Fruit fly (Drosophila melanogaster) whole organism, wandering third instar larva: Measurements from ENCODE around the gene CG7963.

Experiments
- CG32264 ChIP-seq: fragments of 200-800 bp; sonication (Bioruptor generic); optimal IDR thresholded peaks from 2 replicates; lab custom pipeline; 2016; ENCODE audit warnings: missing biosample characterization, missing genetic modification characterization
- CG9705 ChIP-seq: fragments of 200-800 bp; sonication (Bioruptor generic); optimal IDR thresholded peaks from 2 replicates; lab custom pipeline; 2018; ENCODE audit warnings: missing biosample characterization, mild to moderate bottlenecking, missing genetic modification characterization
- CrebA ChIP-seq: fragments of 200-800 bp; sonication (Bioruptor generic); optimal IDR thresholded peaks from 2 replicates; lab custom pipeline; 2016; ENCODE audit warnings: missing biosample characterization, mild to moderate bottlenecking, missing genetic modification characterization, borderline replicate concordance
- Dfd ChIP-seq: fragments of >200 bp; optimal IDR thresholded peaks from 2 replicates; lab custom pipeline; 2017; ENCODE audit warnings: missing biosample characterization, missing genetic modification characterization
- Dif ChIP-seq: fragments of 200-275, 200-300 bp; sonication (Bioruptor generic); optimal IDR thresholded peaks from 2 replicates; lab custom pipeline; 2018; ENCODE audit warnings: missing biosample characterization, missing genetic modification characterization; ENCODE audit not compliant: partially characterized antibody
- GATAd ChIP-seq: sonication (Bioruptor generic); optimal IDR thresholded peaks from 2 replicates; lab custom pipeline; 2016; ENCODE audit warnings: missing biosample characterization, missing genetic modification characterization
- HLH106 ChIP-seq: fragments of 200-800 bp; optimal IDR thresholded peaks from 3 replicates; lab custom pipeline; 2019; ENCODE audit warnings: missing biosample characterization, mild to moderate bottlenecking, missing genetic modification characterization, moderate library complexity
- Hnf4 ChIP-seq: fragments of 200-800 bp; sonication (Bioruptor generic); optimal IDR thresholded peaks from 2 replicates; lab custom pipeline; 2016; ENCODE audit warnings: missing biosample characterization, mild to moderate bottlenecking, missing genetic modification characterization
- Hr78 ChIP-seq: fragments of >200 bp; optimal IDR thresholded peaks from 2 replicates; lab custom pipeline; 2017; ENCODE audit warnings: missing biosample characterization, missing genetic modification characterization
- Hr83 ChIP-seq: fragments of 200-300 bp; sonication (Bioruptor generic); optimal IDR thresholded peaks from 2 replicates; lab custom pipeline; 2016; ENCODE audit warnings: missing biosample characterization, mild to moderate bottlenecking, missing genetic modification characterization, moderate library complexity; ENCODE audit not compliant: poor library complexity, severe bottlenecking
- Jra ChIP-seq: sonication (Bioruptor generic); optimal IDR thresholded peaks from 2 replicates; lab custom pipeline; 2016; ENCODE audit warnings: missing biosample characterization, missing genetic modification characterization
- Mio ChIP-seq: sonication (Bioruptor generic); optimal IDR thresholded peaks from 2 replicates; lab custom pipeline; 2016; ENCODE audit warnings: missing biosample characterization, missing genetic modification characterization
- Myc ChIP-seq: fragments of >200 bp; optimal IDR thresholded peaks from 2 replicates; lab custom pipeline; 2017
- N ChIP-seq: fragments of >200 bp; optimal IDR thresholded peaks from 2 replicates; lab custom pipeline; 2018; ENCODE audit warnings: missing biosample characterization, missing external identifiers, missing genetic modification characterization
- OdsH ChIP-seq: fragments of 200-800 bp; sonication (Bioruptor generic); optimal IDR thresholded peaks from 2 replicates; lab custom pipeline; 2016; ENCODE audit warnings: missing biosample characterization, mild to moderate bottlenecking, missing genetic modification characterization
- Rel ChIP-seq, 2 experiments: fragments of 200-800 bp; sonication (Bioruptor generic) in 1 of 2; optimal IDR thresholded peaks; 2 replicates in 1 of 2; 3 replicates in 1 of 2; lab custom pipeline; 2016 to 2019; ENCODE audit warnings: mild to moderate bottlenecking in 2 of 2, missing biosample characterization in 2 of 2, missing genetic modification characterization in 2 of 2, moderate library complexity in 1 of 2
- Sp1 ChIP-seq: fragments of 200-800 bp; sonication (Bioruptor generic); optimal IDR thresholded peaks from 3 replicates; lab custom pipeline; 2019; ENCODE audit warnings: missing biosample characterization, mild to moderate bottlenecking, missing genetic modification characterization, moderate library complexity
- Vsx2 ChIP-seq: fragments of 200-300, 225-300 bp; sonication (Bioruptor generic); optimal IDR thresholded peaks from 2 replicates; lab custom pipeline; 2018; ENCODE audit warnings: missing biosample characterization, missing genetic modification characterization; ENCODE audit not compliant: partially characterized antibody
- br ChIP-seq: fragments of 200-800 bp; sonication (Bioruptor generic); optimal IDR thresholded peaks from 2 replicates; lab custom pipeline; 2016; ENCODE audit warnings: missing biosample characterization, missing genetic modification characterization
- brk ChIP-seq: fragments of 200-800 bp; sonication (Bioruptor generic); optimal IDR thresholded peaks from 2 replicates; lab custom pipeline; 2016; ENCODE audit warnings: missing biosample characterization, mild to moderate bottlenecking, missing genetic modification characterization
- dl ChIP-seq, 2 experiments: fragments of 175-275, 200-275 bp in 1 of 2; fragments of 200-275 bp in 1 of 2; sonication (Bioruptor generic); optimal IDR thresholded peaks; lab custom pipeline; 2018; ENCODE audit warnings: mild to moderate bottlenecking in 2 of 2, missing biosample characterization in 2 of 2, missing genetic modification characterization in 2 of 2, moderate library complexity in 2 of 2; ENCODE audit not compliant: partially characterized antibody in 2 of 2, insufficient read depth in 1 of 2
- dmrt93B ChIP-seq: fragments of 200-800 bp; sonication (Bioruptor generic); optimal IDR thresholded peaks from 2 replicates; lab custom pipeline; 2018; ENCODE audit warnings: missing biosample characterization, mild to moderate bottlenecking, missing genetic modification characterization
- dsf ChIP-seq: sonication (Bioruptor generic); optimal IDR thresholded peaks from 2 replicates; lab custom pipeline; 2016; ENCODE audit warnings: missing biosample characterization, missing genetic modification characterization, borderline replicate concordance
- ey ChIP-seq: fragments of 200-800 bp; sonication (Bioruptor generic); optimal IDR thresholded peaks from 2 replicates; lab custom pipeline; 2016; ENCODE audit warnings: missing biosample characterization, missing genetic modification characterization
- foxo ChIP-seq, 2 experiments: fragments of 200-800 bp; sonication (Bioruptor generic); optimal IDR thresholded peaks; 2 replicates in 1 of 2; 3 replicates in 1 of 2; lab custom pipeline; 2016 to 2017; ENCODE audit warnings: missing biosample characterization in 2 of 2, missing genetic modification characterization in 2 of 2
- fru ChIP-seq: fragments of 200-800 bp; sonication (Bioruptor generic); optimal IDR thresholded peaks from 3 replicates; lab custom pipeline; 2016; ENCODE audit warnings: missing biosample characterization, mild to moderate bottlenecking, missing genetic modification characterization
- h ChIP-seq: fragments of 200-800 bp; sonication (Bioruptor generic); optimal IDR thresholded peaks from 3 replicates; lab custom pipeline; 2016; ENCODE audit warnings: missing biosample characterization, mild to moderate bottlenecking, missing genetic modification characterization
- jim ChIP-seq: fragments of 175-275, 200-325 bp; sonication (Bioruptor generic); optimal IDR thresholded peaks from 2 replicates; lab custom pipeline; 2016; ENCODE audit warnings: missing biosample characterization, mild to moderate bottlenecking, missing genetic modification characterization
- lola ChIP-seq: fragments of >200 bp; optimal IDR thresholded peaks from 2 replicates; lab custom pipeline; 2017; ENCODE audit warnings: missing biosample characterization, missing genetic modification characterization
- pan ChIP-seq: fragments of >200 bp; optimal IDR thresholded peaks from 2 replicates; lab custom pipeline; 2017
- psq ChIP-seq: fragments of 200-800 bp; sonication (Bioruptor generic); optimal IDR thresholded peaks from 3 replicates; lab custom pipeline; 2017; ENCODE audit warnings: missing biosample characterization, mild to moderate bottlenecking, missing genetic modification characterization, moderate library complexity
- rgr ChIP-seq: fragments of 200-800 bp; sonication (Bioruptor generic); optimal IDR thresholded peaks from 3 replicates; lab custom pipeline; 2016; ENCODE audit warnings: missing biosample characterization, mild to moderate bottlenecking, missing genetic modification characterization
- sage ChIP-seq: fragments of 200-800 bp; sonication (Bioruptor generic); optimal IDR thresholded peaks from 2 replicates; lab custom pipeline; 2016; ENCODE audit warnings: missing biosample characterization, mild to moderate bottlenecking, missing genetic modification characterization
- sv ChIP-seq: fragments of 200-800 bp; sonication (Bioruptor generic); optimal IDR thresholded peaks from 3 replicates; lab custom pipeline; 2016; ENCODE audit warnings: missing biosample characterization, missing genetic modification characterization
- tai ChIP-seq: sonication (Bioruptor generic); optimal IDR thresholded peaks from 2 replicates; lab custom pipeline; 2016; ENCODE audit warnings: missing biosample characterization, missing genetic modification characterization
- woc ChIP-seq: sonication (Bioruptor generic); optimal IDR thresholded peaks from 2 replicates; lab custom pipeline; 2016; ENCODE audit warnings: missing biosample characterization, mild to moderate bottlenecking, missing genetic modification characterization

Gene CG7963

dm6 chr3R:8362259-8362876 lies at the start of gene CG7963, which contains the start of gene Veneno:
Gene CG7963, plus strand, starts transcription at chr3R:8362826.
Gene Veneno, minus strand, starts transcription at chr3R:8362554.
- TF ChIP-seq sage: no peak
- no peak for TF ChIP-seq Mio (GFP tag; lab: Kevin White, UChicago)
- no peak for TF ChIP-seq CG32264 (GFP tag; lab: Kevin White, UChicago)
- no peak for TF ChIP-seq Dif (GFP tag; lab: Kevin White, UChicago)
- no peak for TF ChIP-seq tai
- no peak for TF ChIP-seq dmrt93B (GFP tag; lab: Kevin White, UChicago)
- TF ChIP-seq psq (GFP tag; lab: Kevin White, UChicago): no peak
- TF ChIP-seq Dfd (GFP tag; lab: Kevin White, UChicago): no peak
- peak; percentile 64 for TF ChIP-seq N (GFP tag; lab: Kevin White, UChicago)
- no peak for TF ChIP-seq CrebA (GFP tag; lab: Kevin White, UChicago)
- TF ChIP-seq dsf (GFP tag; lab: Kevin White, UChicago): no peak
- TF ChIP-seq GATAd (GFP tag; lab: Kevin White, UChicago): no peak
- TF ChIP-seq CG9705 (GFP tag; lab: Kevin White, UChicago): no peak
- TF ChIP-seq brk (GFP tag; lab: Kevin White, UChicago): no peak
- no peak for TF ChIP-seq sv (GFP tag; lab: Kevin White, UChicago)
- TF ChIP-seq HLH106 (tag; lab: Kevin White, UChicago): peak; percentile 31
- TF ChIP-seq fru (GFP tag; lab: Kevin White, UChicago): no peak
- TF ChIP-seq ey (GFP tag; lab: Kevin White, UChicago): no peak
- no peak for TF ChIP-seq lola (GFP tag; lab: Kevin White, UChicago)
- no peak for TF ChIP-seq OdsH (GFP tag; lab: Kevin White, UChicago)
- no peak for TF ChIP-seq pan (lab: Kevin White, UChicago)
- TF ChIP-seq Sp1 (GFP tag; lab: Kevin White, UChicago): no peak
- no peak for TF ChIP-seq Myc (lab: Kevin White, UChicago)
- TF ChIP-seq Jra: no peak
- TF ChIP-seq jim (GFP tag; lab: Kevin White, UChicago): no peak
- no peak for TF ChIP-seq Vsx2 (GFP tag; lab: Kevin White, UChicago)
- TF ChIP-seq rgr: no peak
- no peak for TF ChIP-seq Hnf4 (GFP tag; lab: Kevin White, UChicago)
- no peak for TF ChIP-seq Hr83 (GFP tag; lab: Kevin White, UChicago)
- TF ChIP-seq foxo (GFP tag; optimal IDR thresholded peaks at IDR 0.05; lab: Kevin White, UChicago): peak in 1 of 2 experiments; percentile 16
- TF ChIP-seq br (GFP tag; lab: Kevin White, UChicago): no peak
- TF ChIP-seq dl (GFP tag; optimal IDR thresholded peaks at IDR 0.05; lab: Kevin White, UChicago; ENCODE audit: insufficient read depth in 1 of 2, partially characterized antibody in 2 of 2): no peak
- no peak for TF ChIP-seq Rel (GFP tag; optimal IDR thresholded peaks at IDR 0.05; lab: Kevin White, UChicago)
- TF ChIP-seq Rel (tag; optimal IDR thresholded peaks at IDR 0.05; lab: Kevin White, UChicago): peak; percentile 79
- TF ChIP-seq h (GFP tag; lab: Kevin White, UChicago): no peak
- TF ChIP-seq woc (GFP tag; lab: Kevin White, UChicago): no peak
- TF ChIP-seq, all 38 proteins: peak for 4

- TF ChIP-seq Hr78 (GFP tag; lab: Kevin White, UChicago): no peak
- no peak for TF ChIP-seq sv (GFP tag; lab: Kevin White, UChicago)
- TF ChIP-seq sage: no peak
- TF ChIP-seq CG32264 (GFP tag; lab: Kevin White, UChicago): no peak
- no peak for TF ChIP-seq foxo (GFP tag; optimal IDR thresholded peaks at IDR 0.05; lab: Kevin White, UChicago)
- no peak for TF ChIP-seq tai
- TF ChIP-seq Hr83 (GFP tag; lab: Kevin White, UChicago): no peak
- TF ChIP-seq lola (GFP tag; lab: Kevin White, UChicago): no peak
- no peak for TF ChIP-seq fru (GFP tag; lab: Kevin White, UChicago)
- TF ChIP-seq Rel (GFP tag; optimal IDR thresholded peaks at IDR 0.05; lab: Kevin White, UChicago): no peak
- no peak for TF ChIP-seq Rel (tag; optimal IDR thresholded peaks at IDR 0.05; lab: Kevin White, UChicago)
- TF ChIP-seq br (GFP tag; lab: Kevin White, UChicago): no peak
- no peak for TF ChIP-seq jim (GFP tag; lab: Kevin White, UChicago)
- TF ChIP-seq dmrt93B (GFP tag; lab: Kevin White, UChicago): no peak
Measured at dm6 chr3R:8313038-8313437, 49.6 kb upstream of the CG7963 start, which contains the start of gene CG7483. Gene CG7483, plus strand, starts transcription at chr3R:8313208.
